Worm (Caenorhabditis elegans) whole organism, L4 larva: ENCODE results near the gene Y43B11AR.1.

ENCODE experiments used
- D1046.2 ChIP-seq: fragments of 200-800 bp; sonication (Bioruptor generic); IDR thresholded peaks from 2 replicates; pipeline ENCODE4 v1.3.6; 2022; ENCODE audit warnings: missing genetic modification characterization, missing compliant biosample characterization
- F10B5.3 ChIP-seq: sonication (generic microtip); optimal IDR thresholded peaks from 2 replicates; lab custom pipeline; 2016; ENCODE audit warnings: mild to moderate bottlenecking, missing genetic modification characterization, missing compliant biosample characterization
- F26F4.8 ChIP-seq: fragments of 200-800 bp; sonication (Bioruptor generic); conservative IDR thresholded peaks from 2 replicates; pipeline ENCODE4 v1.3.6; 2022; ENCODE audit warnings: missing genetic modification characterization, missing compliant biosample characterization
- F37D6.2 ChIP-seq: sonication (generic microtip); optimal IDR thresholded peaks from 2 replicates; lab custom pipeline; 2016; ENCODE audit warnings: mild to moderate bottlenecking, missing genetic modification characterization, missing compliant biosample characterization
- F44E2.7 ChIP-seq: fragments of 200-800 bp; sonication (Bioruptor generic); IDR thresholded peaks from 2 replicates; pipeline ENCODE4 v2.1.2; 2022; ENCODE audit warnings: missing genetic modification characterization, missing compliant biosample characterization
- F49E8.2 ChIP-seq: sonication (generic microtip); optimal IDR thresholded peaks from 2 replicates; lab custom pipeline; 2016; ENCODE audit warnings: missing compliant biosample characterization, mild to moderate bottlenecking, missing genetic modification characterization, borderline replicate concordance
- T20F7.1 ChIP-seq: fragments of 200-800 bp; sonication (Bioruptor generic); optimal IDR thresholded peaks from 2 replicates; lab custom pipeline; 2018; ENCODE audit warnings: mild to moderate bottlenecking, missing genetic modification characterization, missing compliant biosample characterization
- Y48G9A.11 ChIP-seq: fragments of 200-800 bp; sonication (Bioruptor generic); IDR thresholded peaks from 2 replicates; pipeline ENCODE4 v1.3.6; 2022; ENCODE audit warnings: missing genetic modification reagents, missing genetic modification characterization, missing compliant biosample characterization
- Y5F2A.4 ChIP-seq: fragments of 200-800 bp; sonication (Bioruptor generic); optimal IDR thresholded peaks from 2 replicates; lab custom pipeline; 2018; ENCODE audit warnings: mild to moderate bottlenecking, missing genetic modification characterization, missing compliant biosample characterization
- ZK337.2 ChIP-seq: fragments of 200-800 bp; sonication (Bioruptor generic); IDR thresholded peaks from 2 replicates; pipeline ENCODE4 v1.3.6; 2022; ENCODE audit warnings: missing genetic modification reagents, missing genetic modification characterization, missing compliant biosample characterization
- ama-1 ChIP-seq: fragments of 150-350 bp; optimal IDR thresholded peaks from 2 replicates; lab custom pipeline; 2014; ENCODE audit warnings: inconsistent platforms, mixed read lengths
- arid-1 ChIP-seq: fragments of 200-800 bp; sonication (Bioruptor generic); conservative IDR thresholded peaks from 2 replicates; pipeline ENCODE4 v1.3.6; 2022; ENCODE audit warnings: missing genetic modification reagents, missing genetic modification characterization, missing compliant biosample characterization
- attf-4 ChIP-seq: sonication (generic microtip); optimal IDR thresholded peaks from 3 replicates; lab custom pipeline; 2017; ENCODE audit warnings: missing biosample characterization, missing genetic modification characterization
- ceh-20 ChIP-seq: fragments of 200-800 bp; sonication (Bioruptor generic); IDR thresholded peaks from 2 replicates; pipeline ENCODE4 v1.3.6; 2022; ENCODE audit warnings: missing genetic modification reagents, missing genetic modification characterization, missing compliant biosample characterization
- ceh-28 ChIP-seq: fragments of 150-350 bp; optimal IDR thresholded peaks from 2 replicates; lab custom pipeline; 2014; ENCODE audit warnings: missing biosample characterization, missing genetic modification reagents, missing genetic modification characterization
- ceh-44 ChIP-seq: fragments of 200-800 bp; sonication (Bioruptor generic); IDR thresholded peaks from 2 replicates; pipeline ENCODE4 v1.3.6; 2022; ENCODE audit warnings: missing genetic modification reagents, missing genetic modification characterization, missing compliant biosample characterization
- ctbp-1 ChIP-seq: fragments of 200-800 bp; sonication (Bioruptor generic); IDR thresholded peaks from 2 replicates; pipeline ENCODE4 v1.3.6; 2022; ENCODE audit warnings: missing genetic modification reagents, missing genetic modification characterization, missing compliant biosample characterization
- dmd-8 ChIP-seq: fragments of 200-800 bp; sonication (Bioruptor generic); IDR thresholded peaks from 2 replicates; pipeline ENCODE4 v1.3.6; 2022; ENCODE audit warnings: missing genetic modification characterization, missing compliant biosample characterization
- duxl-1 ChIP-seq: sonication (generic microtip); optimal IDR thresholded peaks from 2 replicates; lab custom pipeline; 2016; ENCODE audit warnings: mild to moderate bottlenecking, missing genetic modification characterization, moderate library complexity, missing compliant biosample characterization; ENCODE audit not compliant: poor library complexity
- dve-1 ChIP-seq: sonication (generic microtip); optimal IDR thresholded peaks from 2 replicates; lab custom pipeline; 2017; ENCODE audit warnings: antibody characterized with exemption, mild to moderate bottlenecking, missing genetic modification characterization, missing compliant biosample characterization; ENCODE audit not compliant: insufficient read depth
- egl-43 ChIP-seq: fragments of 200-800 bp; sonication (Bioruptor generic); IDR thresholded peaks from 2 replicates; pipeline ENCODE4 v1.3.6; 2022; ENCODE audit warnings: missing genetic modification reagents, missing genetic modification characterization, missing compliant biosample characterization
- fos-1 ChIP-seq: fragments of 150-350 bp; optimal IDR thresholded peaks from 2 replicates; lab custom pipeline; 2014; ENCODE audit warnings: missing biosample characterization, missing genetic modification characterization
- hif-1 ChIP-seq, 2 experiments: sonication (generic microtip); optimal IDR thresholded peaks; 2 replicates each; lab custom pipeline; 2016 to 2017; ENCODE audit warnings: missing compliant biosample characterization in 2 of 2, missing genetic modification characterization in 2 of 2, missing genetic modification reagents in 2 of 2, missing genotype in 2 of 2, mild to moderate bottlenecking in 1 of 2
- hlh-30 ChIP-seq: sonication (generic microtip); optimal IDR thresholded peaks from 2 replicates; lab custom pipeline; 2017; ENCODE audit warnings: antibody characterized with exemption, mild to moderate bottlenecking, missing genetic modification characterization, missing compliant biosample characterization; ENCODE audit not compliant: insufficient read depth
- hmg-1.1 ChIP-seq: fragments of 200-800 bp; sonication (Bioruptor generic); IDR thresholded peaks from 2 replicates; pipeline ENCODE4 v1.3.6; 2022; ENCODE audit warnings: missing genetic modification reagents, missing genetic modification characterization, missing compliant biosample characterization
- jun-1 ChIP-seq: fragments of 150-350 bp; optimal IDR thresholded peaks from 2 replicates; lab custom pipeline; 2014; ENCODE audit warnings: missing biosample characterization, missing genetic modification reagents, missing genetic modification characterization
- lin-1 ChIP-seq: fragments of 200-800 bp; sonication (Bioruptor generic); IDR thresholded peaks from 2 replicates; pipeline ENCODE4 v1.3.6; 2022; ENCODE audit warnings: missing genetic modification reagents, missing genetic modification characterization, missing compliant biosample characterization
- lin-13 ChIP-seq: fragments of 150-350 bp; optimal IDR thresholded peaks from 2 replicates; lab custom pipeline; 2014; ENCODE audit warnings: missing biosample characterization, missing genetic modification reagents, missing genetic modification characterization
- lin-38 ChIP-seq: fragments of 200-800 bp; sonication (Bioruptor generic); IDR thresholded peaks from 2 replicates; pipeline ENCODE4 v1.3.6; 2022; ENCODE audit warnings: missing genetic modification reagents, missing genetic modification characterization, missing compliant biosample characterization
- lir-3 ChIP-seq: sonication (generic microtip); optimal IDR thresholded peaks from 2 replicates; lab custom pipeline; 2016; ENCODE audit warnings: mild to moderate bottlenecking, missing genetic modification characterization, missing compliant biosample characterization
- madf-9 ChIP-seq: fragments of 200-800 bp; sonication (Bioruptor generic); conservative IDR thresholded peaks from 2 replicates; pipeline ENCODE4 v1.3.6; 2022; ENCODE audit warnings: missing genetic modification reagents, missing genetic modification characterization, missing compliant biosample characterization
- mdl-1 ChIP-seq, 2 experiments: fragments of 150-350 bp in 1 of 2; sonication (generic microtip) in 1 of 2; optimal IDR thresholded peaks; 2 replicates each; lab custom pipeline; 2014 to 2017; ENCODE audit warnings: missing biosample characterization in 2 of 2, missing genetic modification characterization in 2 of 2
- mes-2 ChIP-seq: sonication (generic microtip); optimal IDR thresholded peaks from 2 replicates; lab custom pipeline; 2016; ENCODE audit warnings: missing genotype, mild to moderate bottlenecking, missing genetic modification characterization, missing compliant biosample characterization; ENCODE audit not compliant: poor library complexity, severe bottlenecking
- mxl-3 ChIP-seq: fragments of 200-800 bp; sonication (Bioruptor generic); optimal IDR thresholded peaks from 2 replicates; lab custom pipeline; 2018; ENCODE audit warnings: mild to moderate bottlenecking, missing genetic modification characterization, missing compliant biosample characterization
- nhr-102 ChIP-seq: sonication (generic microtip); optimal IDR thresholded peaks from 2 replicates; lab custom pipeline; 2016; ENCODE audit warnings: mild to moderate bottlenecking, missing genetic modification characterization, moderate library complexity, missing compliant biosample characterization
- nhr-11 ChIP-seq: fragments of 150-350 bp; optimal IDR thresholded peaks from 2 replicates; lab custom pipeline; 2014; ENCODE audit warnings: missing biosample characterization, missing genetic modification characterization
- nhr-237 ChIP-seq: sonication (generic microtip); optimal IDR thresholded peaks from 2 replicates; lab custom pipeline; 2017; ENCODE audit warnings: missing biosample characterization, missing genetic modification characterization
- nhr-25 ChIP-seq: sonication (generic microtip); optimal IDR thresholded peaks from 2 replicates; lab custom pipeline; 2017; ENCODE audit warnings: missing genetic modification characterization, mild to moderate bottlenecking, missing compliant biosample characterization, antibody characterized with exemption, moderate library complexity, borderline replicate concordance; ENCODE audit not compliant: insufficient read depth
- nhr-28 ChIP-seq: fragments of 150-350 bp; optimal IDR thresholded peaks from 2 replicates; lab custom pipeline; 2014; ENCODE audit warnings: missing biosample characterization, missing genetic modification characterization
- nhr-42 ChIP-seq: fragments of 200-800 bp; sonication (Bioruptor generic); IDR thresholded peaks from 2 replicates; pipeline ENCODE4 v1.3.6; 2022; ENCODE audit warnings: missing genetic modification characterization, missing compliant biosample characterization
- nhr-76 ChIP-seq: fragments of 150-350 bp; optimal IDR thresholded peaks from 2 replicates; lab custom pipeline; 2014; ENCODE audit warnings: missing biosample characterization, missing genetic modification characterization
- snpc-1.2 ChIP-seq: fragments of 200-800 bp; sonication (Bioruptor generic); IDR thresholded peaks from 2 replicates; pipeline ENCODE4 v1.3.6; 2022; ENCODE audit warnings: missing genetic modification reagents, missing genetic modification characterization, missing compliant biosample characterization
- spr-1 ChIP-seq: sonication (generic microtip); optimal IDR thresholded peaks from 2 replicates; lab custom pipeline; 2016; ENCODE audit warnings: mild to moderate bottlenecking, missing genetic modification characterization, missing compliant biosample characterization
- tag-97 ChIP-seq: fragments of 200-800 bp; sonication (Bioruptor generic); IDR thresholded peaks from 2 replicates; pipeline ENCODE4 v1.3.6; 2022; ENCODE audit warnings: missing genetic modification characterization, missing compliant biosample characterization
- vab-7 ChIP-seq: fragments of 200-800 bp; sonication (Bioruptor generic); IDR thresholded peaks from 2 replicates; pipeline ENCODE4 v1.3.6; 2022; ENCODE audit warnings: missing genetic modification reagents, missing genetic modification characterization, missing compliant biosample characterization
- zfp-2 ChIP-seq: sonication (generic microtip); optimal IDR thresholded peaks from 2 replicates; lab custom pipeline; 2016; ENCODE audit warnings: mild to moderate bottlenecking, missing genetic modification characterization, missing compliant biosample characterization
- zfp-3 ChIP-seq: fragments of 200-800 bp; sonication (Bioruptor generic); conservative IDR thresholded peaks from 2 replicates; pipeline ENCODE4 v1.3.6; 2022; ENCODE audit warnings: missing genetic modification reagents, missing genetic modification characterization, missing compliant biosample characterization
- zip-2 ChIP-seq: fragments of 150-350 bp; optimal IDR thresholded peaks from 2 replicates; lab custom pipeline; 2014; ENCODE audit warnings: missing biosample characterization, missing genetic modification characterization

Y43B11AR.1 gene

DNA sequence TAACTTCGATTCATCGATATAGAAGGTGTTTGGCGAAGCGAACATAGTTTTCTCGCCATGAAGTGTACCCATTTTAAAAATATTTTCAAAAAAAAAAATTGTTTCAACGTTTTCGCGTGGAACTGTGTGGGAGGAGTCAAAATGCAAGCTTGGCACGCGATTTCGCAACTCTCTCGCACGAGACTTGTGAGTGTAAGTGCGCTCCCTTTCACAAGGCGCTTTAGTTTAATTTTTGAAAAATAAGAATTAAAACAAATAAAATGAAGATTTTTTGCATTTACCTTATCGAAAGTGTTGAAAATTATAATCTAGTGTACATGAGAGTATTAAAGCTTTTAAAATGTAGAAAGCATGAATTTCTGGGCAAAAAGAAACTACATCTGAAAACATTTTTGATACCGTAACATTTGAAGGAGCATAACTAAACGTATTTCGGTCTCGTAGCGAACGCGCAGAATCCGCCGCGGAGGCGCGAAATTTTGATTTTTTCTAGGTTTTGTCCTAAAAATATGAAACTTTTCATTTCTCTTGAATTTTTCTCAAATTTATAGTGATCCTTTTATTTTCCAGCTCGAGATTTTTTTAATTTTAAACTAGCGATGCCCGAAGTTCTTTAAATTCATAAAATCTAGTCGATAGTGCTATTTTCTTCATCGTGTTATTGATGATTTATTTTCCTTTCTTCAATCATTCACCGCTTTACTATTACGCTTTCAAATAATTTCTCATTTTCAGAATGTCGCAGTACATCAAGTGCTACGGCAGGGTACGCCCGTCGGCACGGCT lies 41.6 kb upstream of the Y43B11AR.1 start, which contains the start of the genes cogc-2 and klp-18 (continued):
- no peak for TF ChIP-seq F10B5.3 (tag; lab: Kevin White, UChicago)
- TF ChIP-seq zfp-3 (GFP tag; lab: Robert Waterston, UW) = 0 out of 2 replicates have a peak, but pooled peaks have one; percentile 17
- TF ChIP-seq fos-1 (tag; lab: Kevin White, UChicago) = no peak
- no peak for TF ChIP-seq lin-1
- no peak for TF ChIP-seq madf-9 (GFP tag; lab: Robert Waterston, UW)
- TF ChIP-seq nhr-11 (tag; lab: Kevin White, UChicago) = peak; percentile 20
- peak; percentile 91 for TF ChIP-seq hlh-30
- no peak for TF ChIP-seq ctbp-1 (GFP tag; lab: Robert Waterston, UW)
- no peak for TF ChIP-seq dmd-8 (GFP tag; lab: Robert Waterston, UW)
- TF ChIP-seq attf-4 (tag; lab: Kevin White, UChicago) = no peak
- peak; percentile 75 for TF ChIP-seq lin-13
- no peak for TF ChIP-seq egl-43 (GFP tag; lab: Robert Waterston, UW)
- no peak for TF ChIP-seq jun-1 (tag; lab: Kevin White, UChicago)
- peak; percentile 64 for TF ChIP-seq nhr-25 (tag; lab: Kevin White, UChicago)
- peak; percentile 11 for TF ChIP-seq zfp-2 (tag; lab: Kevin White, UChicago)
- peak; percentile 48; the same call in 1 of the 2 replicates for TF ChIP-seq ceh-20 (GFP tag; lab: Robert Waterston, UW)
- TF ChIP-seq vab-7 = no peak
- peak; percentile 62 for TF ChIP-seq spr-1 (tag; lab: Kevin White, UChicago)
- TF ChIP-seq ZK337.2 (GFP tag; lab: Robert Waterston, UW) = no peak
- TF ChIP-seq ceh-28 (tag; lab: Kevin White, UChicago) = no peak
- no peak for TF ChIP-seq ceh-44
- TF ChIP-seq nhr-42 (GFP tag; lab: Robert Waterston, UW) = no peak
- TF ChIP-seq Y5F2A.4 = no peak
- peak; percentile 28 for TF ChIP-seq zip-2 (tag; lab: Kevin White, UChicago)
- peak; percentile 96 for TF ChIP-seq F49E8.2 (tag; lab: Kevin White, UChicago)
- peak; percentile 95 for TF ChIP-seq snpc-1.2 (GFP tag; lab: Robert Waterston, UW)
- TF ChIP-seq hif-1 (tag; optimal IDR thresholded peaks at IDR 0.05; lab: Kevin White, UChicago) = peak in 1 of 2 experiments; percentile 53
- peak; percentile 60 for TF ChIP-seq nhr-28
- peak; percentile 30 for TF ChIP-seq mxl-3 (GFP tag; lab: Kevin White, UChicago)
- TF ChIP-seq lin-38 = peak; percentile 94
- no peak for TF ChIP-seq F26F4.8 (GFP tag; lab: Robert Waterston, UW)
- peak; percentile 66 for TF ChIP-seq duxl-1
- TF ChIP-seq Y48G9A.11 (GFP tag; lab: Robert Waterston, UW) = peak; percentile 69; the same call in 1 of the 2 replicates
- peak in 1 of 2 experiments; percentile 67 for TF ChIP-seq mdl-1 (tag; optimal IDR thresholded peaks at IDR 0.05; lab: Kevin White, UChicago)
- 0 out of 2 replicates have a peak, but pooled peaks have one; percentile 8 for TF ChIP-seq arid-1
- no peak for TF ChIP-seq lir-3 (tag; lab: Kevin White, UChicago)
- no peak for TF ChIP-seq D1046.2 (GFP tag; lab: Robert Waterston, UW)
- TF ChIP-seq dve-1 (tag; lab: Kevin White, UChicago) = peak; percentile 85
- TF ChIP-seq ama-1 (lab: Kevin White, UChicago) = no peak
- TF ChIP-seq nhr-102 (tag; lab: Kevin White, UChicago) = peak; percentile 57
- TF ChIP-seq mes-2 (tag; lab: Kevin White, UChicago) = peak; percentile 93
- no peak for TF ChIP-seq nhr-237 (tag; lab: Kevin White, UChicago)
- TF ChIP-seq F37D6.2 (tag; lab: Kevin White, UChicago) = peak; percentile 9
- TF ChIP-seq F44E2.7 (GFP tag; lab: Robert Waterston, UW) = no peak
- TF ChIP-seq hmg-1.1 (GFP tag; lab: Robert Waterston, UW) = peak; percentile 74
- TF ChIP-seq T20F7.1 (GFP tag; lab: Kevin White, UChicago) = peak; percentile 72
- TF ChIP-seq tag-97 = no peak
- no peak for TF ChIP-seq nhr-76 (tag; lab: Kevin White, UChicago)
